Fruit fly (Drosophila melanogaster) whole organism, embryonic: ENCODE results near the gene CG45100.

Source experiments
- Atf-2 ChIP-seq: fragments of 200-800 bp; sonication (Bioruptor generic); optimal IDR thresholded peaks from 2 replicates; lab custom pipeline; 2016; ENCODE audit warnings: missing biosample characterization, missing genetic modification characterization
- CG12155 ChIP-seq: fragments of 200-800 bp; sonication (Bioruptor generic); optimal IDR thresholded peaks from 3 replicates; lab custom pipeline; 2016; ENCODE audit warnings: missing biosample characterization, missing genetic modification characterization
- CG12391 ChIP-seq: fragments of 200-800 bp; sonication (Bioruptor generic); optimal IDR thresholded peaks from 3 replicates; lab custom pipeline; 2018; ENCODE audit warnings: missing biosample characterization, mild to moderate bottlenecking, missing genetic modification characterization, moderate library complexity
- CG1529 ChIP-seq: fragments of 200-800 bp; sonication (Bioruptor generic); optimal IDR thresholded peaks from 3 replicates; lab custom pipeline; 2018; ENCODE audit warnings: missing biosample characterization, missing genetic modification characterization
- CG2712 ChIP-seq: fragments of 200-800 bp; optimal IDR thresholded peaks from 3 replicates; lab custom pipeline; 2019; ENCODE audit warnings: missing biosample characterization, mild to moderate bottlenecking, missing genetic modification characterization, moderate library complexity
- CG2889 ChIP-seq: fragments of 200-800 bp; sonication (Bioruptor generic); IDR thresholded peaks from 3 replicates; pipeline ENCODE4 v1.3.6; 2022; ENCODE audit warnings: missing biosample characterization, missing genetic modification characterization
- CG34224 ChIP-seq: fragments of 200-800 bp; sonication (Bioruptor generic); IDR thresholded peaks from 3 replicates; pipeline ENCODE4 v1.3.6; 2022; ENCODE audit warnings: missing biosample characterization, missing genetic modification characterization; ENCODE audit not compliant: partially characterized antibody
- CG5245 ChIP-seq: fragments of 200-800 bp; sonication (Bioruptor generic); optimal IDR thresholded peaks from 3 replicates; lab custom pipeline; 2016; ENCODE audit warnings: missing biosample characterization, missing genetic modification characterization
- CG5953 ChIP-seq: fragments of 200-800 bp; sonication (Bioruptor generic); IDR thresholded peaks from 2 replicates; pipeline ENCODE4 v1.3.6; 2022; ENCODE audit warnings: missing biosample characterization, missing genetic modification characterization
- CG6765 ChIP-seq: fragments of 200-800 bp; sonication (Bioruptor generic); optimal IDR thresholded peaks from 3 replicates; lab custom pipeline; 2017; ENCODE audit warnings: missing biosample characterization, mild to moderate bottlenecking, missing genetic modification characterization
- CG6854 ChIP-seq: fragments of 200-800 bp; sonication (Bioruptor generic); optimal IDR thresholded peaks from 3 replicates; lab custom pipeline; 2017; ENCODE audit warnings: missing biosample characterization, mild to moderate bottlenecking, missing genetic modification characterization
- CG7271 ChIP-seq: fragments of 200-800 bp; sonication (Bioruptor generic); optimal IDR thresholded peaks from 2 replicates; lab custom pipeline; 2018; ENCODE audit warnings: missing biosample characterization, mild to moderate bottlenecking, missing genetic modification characterization, moderate library complexity
- CG7372 ChIP-seq: fragments of 200-800 bp; sonication (Bioruptor generic); IDR thresholded peaks from 2 replicates; pipeline ENCODE4 v1.3.6; 2022; ENCODE audit warnings: missing biosample characterization, missing genetic modification characterization
- CG7745 ChIP-seq: fragments of 200-800 bp; sonication (Bioruptor generic); optimal IDR thresholded peaks from 2 replicates; lab custom pipeline; 2018; ENCODE audit warnings: missing biosample characterization, mild to moderate bottlenecking, missing genetic modification characterization, moderate library complexity
- CG8478 ChIP-seq: fragments of >200 bp; optimal IDR thresholded peaks from 2 replicates; lab custom pipeline; 2018
- CHES-1-like ChIP-seq: fragments of 200-800 bp; sonication (Bioruptor generic); optimal IDR thresholded peaks from 2 replicates; lab custom pipeline; 2016; ENCODE audit warnings: missing biosample characterization, missing genetic modification characterization
- Dfd ChIP-seq, 2 experiments: fragments of >200 bp; optimal IDR thresholded peaks; 2 replicates each; lab custom pipeline; 2017; ENCODE audit warnings: missing biosample characterization in 2 of 2, missing genetic modification characterization in 2 of 2
- Doc2 ChIP-seq: fragments of 200-800 bp; sonication (Bioruptor generic); IDR thresholded peaks from 2 replicates; pipeline ENCODE4 v1.3.6; 2022; ENCODE audit warnings: missing biosample characterization, missing genetic modification characterization
- Doc3 ChIP-seq: fragments of 200-800 bp; sonication (Bioruptor generic); IDR thresholded peaks from 3 replicates; pipeline ENCODE4 v1.3.6; 2022; ENCODE audit warnings: missing biosample characterization, missing genetic modification characterization; ENCODE audit not compliant: partially characterized antibody
- HmgZ ChIP-seq: fragments of 200-800 bp; sonication (Bioruptor generic); optimal IDR thresholded peaks from 2 replicates; lab custom pipeline; 2018; ENCODE audit warnings: missing biosample characterization, mild to moderate bottlenecking, missing genetic modification characterization
- Lhr ChIP-seq: fragments of 200-800 bp; sonication (Bioruptor generic); optimal IDR thresholded peaks from 3 replicates; lab custom pipeline; 2017; ENCODE audit warnings: mild to moderate bottlenecking, missing biosample characterization, missing genetic modification reagents, missing genetic modification characterization
- Mes4 ChIP-seq: fragments of 200-800 bp; sonication (Bioruptor generic); optimal IDR thresholded peaks from 2 replicates; lab custom pipeline; 2016; ENCODE audit warnings: missing biosample characterization, missing genetic modification characterization
- Nf-YC ChIP-seq: fragments of 200-800 bp; optimal IDR thresholded peaks from 3 replicates; lab custom pipeline; 2019; ENCODE audit warnings: missing biosample characterization, mild to moderate bottlenecking, missing genetic modification characterization, moderate library complexity
- NfI ChIP-seq: fragments of 200-800 bp; sonication (Bioruptor generic); optimal IDR thresholded peaks from 3 replicates; lab custom pipeline; 2018; ENCODE audit warnings: missing biosample characterization, mild to moderate bottlenecking, missing genetic modification characterization, moderate library complexity
- Sin3A ChIP-seq: fragments of >200 bp; optimal IDR thresholded peaks from 2 replicates; lab custom pipeline; 2018
- ab ChIP-seq: fragments of 200-800 bp; sonication (Bioruptor generic); optimal IDR thresholded peaks from 2 replicates; lab custom pipeline; 2016; ENCODE audit warnings: missing biosample characterization, missing genetic modification characterization
- ara ChIP-seq: fragments of 200-800 bp; sonication (Bioruptor generic); IDR thresholded peaks from 2 replicates; pipeline ENCODE4 v1.3.6; 2022; ENCODE audit warnings: missing biosample characterization, missing genetic modification characterization
- ash1 ChIP-seq: fragments of 200-800 bp; sonication (Bioruptor generic); optimal IDR thresholded peaks from 2 replicates; lab custom pipeline; 2018; ENCODE audit warnings: missing biosample characterization, mild to moderate bottlenecking, missing genetic modification characterization
- cwo ChIP-seq: fragments of 200-800 bp; sonication (Bioruptor generic); optimal IDR thresholded peaks from 3 replicates; lab custom pipeline; 2017; ENCODE audit warnings: missing biosample characterization, missing genetic modification characterization, mild to moderate bottlenecking, moderate library complexity, missing genetic modification reagents
- dimm ChIP-seq: fragments of 200-800 bp; sonication (Bioruptor generic); IDR thresholded peaks from 2 replicates; pipeline ENCODE4 v1.3.6; 2022; ENCODE audit warnings: missing biosample characterization, missing genetic modification characterization
- disco-r ChIP-seq: fragments of 200-800 bp; sonication (Bioruptor generic); optimal IDR thresholded peaks from 2 replicates; lab custom pipeline; 2016; ENCODE audit warnings: missing biosample characterization, missing genetic modification characterization
- ems ChIP-seq: fragments of 200-800 bp; sonication (Bioruptor generic); optimal IDR thresholded peaks from 3 replicates; lab custom pipeline; 2016; ENCODE audit warnings: missing biosample characterization, missing genetic modification characterization
- eve ChIP-seq, 2 experiments: fragments of >200 bp; optimal IDR thresholded peaks; 2 replicates each; lab custom pipeline; 2017; ENCODE audit warnings: missing biosample characterization in 2 of 2, missing genetic modification characterization in 2 of 2
- gcm2 ChIP-seq: fragments of 200-800 bp; sonication (Bioruptor generic); optimal IDR thresholded peaks from 2 replicates; lab custom pipeline; 2016; ENCODE audit warnings: missing biosample characterization, missing genetic modification characterization
- inv ChIP-seq: fragments of 200-800 bp; sonication (Bioruptor generic); IDR thresholded peaks from 2 replicates; pipeline ENCODE4 v1.3.6; 2022; ENCODE audit warnings: missing biosample characterization, missing genetic modification characterization; ENCODE audit not compliant: partially characterized antibody
- jumu ChIP-seq: fragments of 200-800 bp; sonication (Bioruptor generic); optimal IDR thresholded peaks from 3 replicates; lab custom pipeline; 2016; ENCODE audit warnings: missing biosample characterization, missing genetic modification characterization
- knrl ChIP-seq: fragments of 200-800 bp; sonication (Bioruptor generic); IDR thresholded peaks from 3 replicates; pipeline ENCODE4 v1.3.6; 2022; ENCODE audit warnings: missing biosample characterization, missing genetic modification characterization; ENCODE audit not compliant: partially characterized antibody
- maf-S ChIP-seq: fragments of 200-800 bp; sonication (Bioruptor generic); optimal IDR thresholded peaks from 2 replicates; lab custom pipeline; 2016; ENCODE audit warnings: missing biosample characterization, missing genetic modification characterization
- mam ChIP-seq: fragments of 200-800 bp; sonication (Bioruptor generic); optimal IDR thresholded peaks from 3 replicates; lab custom pipeline; 2016; ENCODE audit warnings: missing biosample characterization, missing genetic modification characterization
- nmo ChIP-seq: fragments of 200-800 bp; sonication (Bioruptor generic); optimal IDR thresholded peaks from 2 replicates; lab custom pipeline; 2018; ENCODE audit warnings: missing biosample characterization, mild to moderate bottlenecking, missing genetic modification characterization, moderate library complexity
- nom ChIP-seq: fragments of 200-800 bp; sonication (Bioruptor generic); optimal IDR thresholded peaks from 2 replicates; lab custom pipeline; 2017; ENCODE audit warnings: missing biosample characterization, missing genetic modification characterization, mild to moderate bottlenecking, moderate library complexity, missing genetic modification reagents
- p53 ChIP-seq: fragments of 200-800 bp; sonication (Bioruptor generic); optimal IDR thresholded peaks from 2 replicates; lab custom pipeline; 2016; ENCODE audit warnings: missing biosample characterization, missing genetic modification characterization
- pho ChIP-seq: fragments of 200-800 bp; sonication (Bioruptor generic); optimal IDR thresholded peaks from 2 replicates; lab custom pipeline; 2016; ENCODE audit warnings: missing biosample characterization, missing genetic modification characterization
- prd ChIP-seq, 3 experiments: fragments of >200 bp in 2 of 3; fragments of 200-800 bp in 1 of 3; sonication (Bioruptor generic) in 1 of 3; optimal IDR thresholded peaks in 2 of 3; IDR thresholded peaks in 1 of 3; 2 replicates in 2 of 3; 3 replicates in 1 of 3; pipeline versions ENCODE4 v1.3.6 to Lab custom; 2017 to 2022; ENCODE audit warnings: missing biosample characterization in 1 of 3, missing genetic modification characterization in 1 of 3
- salm ChIP-seq: fragments of 200-800 bp; sonication (Bioruptor generic); optimal IDR thresholded peaks from 2 replicates; lab custom pipeline; 2018; ENCODE audit warnings: missing biosample characterization, mild to moderate bottlenecking, missing genetic modification characterization
- sens-2 ChIP-seq: fragments of 200-800 bp; sonication (Bioruptor generic); IDR thresholded peaks from 2 replicates; pipeline ENCODE4 v1.3.6; 2022; ENCODE audit warnings: missing biosample characterization, missing genetic modification characterization
- sqz ChIP-seq: fragments of 200-800 bp; sonication (Bioruptor generic); optimal IDR thresholded peaks from 3 replicates; lab custom pipeline; 2018; ENCODE audit warnings: missing biosample characterization, mild to moderate bottlenecking, missing genetic modification characterization
- unc-4 ChIP-seq: fragments of 200-800 bp; sonication (Bioruptor generic); IDR thresholded peaks from 2 replicates; pipeline ENCODE4 v1.3.6; 2022; ENCODE audit warnings: missing biosample characterization, missing genetic modification characterization; ENCODE audit not compliant: partially characterized antibody
- zen ChIP-seq: fragments of 200-800 bp; sonication (Bioruptor generic); optimal IDR thresholded peaks from 3 replicates; lab custom pipeline; 2018; ENCODE audit warnings: missing biosample characterization, mild to moderate bottlenecking, missing genetic modification characterization, moderate library complexity
- zfh1 ChIP-seq: fragments of 200-800 bp; sonication (Bioruptor generic); IDR thresholded peaks from 3 replicates; pipeline ENCODE4 v1.3.6; 2022; ENCODE audit warnings: missing biosample characterization, missing genetic modification characterization

CG45100 gene

dm6 chr3R:5463199-5463949, 11.0 kb downstream of the CG45100 start (continued):
- TF ChIP-seq sens-2 (GFP tag; lab: Robert Waterston, UW) (no peak), p53 (GFP tag; lab: Kevin White, UChicago) (no peak), nom (GFP tag; lab: Kevin White, UChicago) (peak; percentile 50), Atf-2 (GFP tag; lab: Kevin White, UChicago) (no peak), CG5245 (GFP tag; lab: Kevin White, UChicago) (no peak), knrl (no peak), CG7271 (no peak), nmo (peak; percentile 7), pho (GFP tag; lab: Kevin White, UChicago) (no peak), disco-r (GFP tag; lab: Kevin White, UChicago) (no peak), Nf-YC (peak; percentile 26), CG6854 (GFP tag; lab: Kevin White, UChicago) (no peak), CG12391 (tag; lab: Kevin White, UChicago) (no peak), HmgZ (tag; lab: Kevin White, UChicago) (peak; percentile 59), CG5953 (GFP tag; lab: Robert Waterston, UW) (no peak), cwo (GFP tag; lab: Kevin White, UChicago) (no peak), ara (no peak), dimm (GFP tag; lab: Robert Waterston, UW) (no peak), Doc3 (GFP tag; lab: Robert Waterston, UW) (no peak), unc-4 (GFP tag; lab: Robert Waterston, UW) (0 out of 2 replicates have a peak, but pooled peaks have one; percentile 19), maf-S (GFP tag; lab: Kevin White, UChicago) (no peak), Mes4 (no peak), ems (GFP tag; lab: Kevin White, UChicago) (no peak), Sin3A (lab: Kevin White, UChicago) (no peak), sqz (no peak), CG34224 (GFP tag; lab: Robert Waterston, UW) (no peak), CG1529 (GFP tag; lab: Kevin White, UChicago) (no peak), CHES-1-like (peak; percentile 3), salm (tag; lab: Kevin White, UChicago) (no peak), CG12155 (no peak), jumu (GFP tag; lab: Kevin White, UChicago) (no peak), CG7745 (no peak), eve (GFP tag; optimal IDR thresholded peaks at IDR 0.05; lab: Kevin White, UChicago) (no peak), NfI (GFP tag; lab: Kevin White, UChicago) (no peak), CG7372 (GFP tag; lab: Robert Waterston, UW) (no peak), CG2889 (GFP tag; lab: Robert Waterston, UW) (no peak), ash1 (GFP tag; lab: Kevin White, UChicago) (no peak), Lhr (no peak), prd (optimal IDR thresholded peaks at IDR 0.05; lab: Kevin White, UChicago) (no peak), prd (GFP tag; IDR thresholded peaks at IDR 0.05; lab: Robert Waterston, UW) (no peak), inv (no peak), CG8478 (no peak), Doc2 (no peak), Dfd (GFP tag; optimal IDR thresholded peaks at IDR 0.05; lab: Kevin White, UChicago) (no peak), zen (tag; lab: Kevin White, UChicago) (no peak), zfh1 (GFP tag; lab: Robert Waterston, UW) (no peak), ab (no peak), gcm2 (GFP tag; lab: Kevin White, UChicago) (no peak), mam (GFP tag; lab: Kevin White, UChicago) (no peak), CG6765 (GFP tag; lab: Kevin White, UChicago) (no peak), CG2712 (tag; lab: Kevin White, UChicago) (no peak)
